Fruit fly (Drosophila melanogaster) whole organism, embryonic: ENCODE results near the gene CG34288.
A peak's percentile ranks its signal among the peaks of the same experiment; 100 is the strongest.

Experiments
- Asciz ChIP-seq: fragments of 200-800 bp; sonication (Bioruptor generic); optimal IDR thresholded peaks from 2 replicates; lab custom pipeline; 2017; ENCODE audit warnings: missing biosample characterization, mild to moderate bottlenecking, missing genetic modification characterization, missing genetic modification reagents
- CG10565 ChIP-seq: fragments of 200-800 bp; sonication (Bioruptor generic); optimal IDR thresholded peaks from 3 replicates; lab custom pipeline; 2016; ENCODE audit warnings: missing biosample characterization, mild to moderate bottlenecking, missing genetic modification characterization
- CG12236 ChIP-seq: fragments of 200-800 bp; sonication (Bioruptor generic); optimal IDR thresholded peaks from 2 replicates; lab custom pipeline; 2016; ENCODE audit warnings: missing biosample characterization, missing genetic modification characterization
- CG17385 ChIP-seq: fragments of 200-800 bp; sonication (Bioruptor generic); optimal IDR thresholded peaks from 3 replicates; lab custom pipeline; 2018; ENCODE audit warnings: missing biosample characterization, mild to moderate bottlenecking, missing genetic modification characterization
- CG17568 ChIP-seq: fragments of 200-800 bp; sonication (Bioruptor generic); optimal IDR thresholded peaks from 2 replicates; lab custom pipeline; 2018; ENCODE audit warnings: missing biosample characterization, mild to moderate bottlenecking, missing genetic modification characterization, moderate library complexity
- CG18011 ChIP-seq: fragments of 200-800 bp; sonication (Bioruptor generic); optimal IDR thresholded peaks from 2 replicates; lab custom pipeline; 2017; ENCODE audit warnings: missing biosample characterization, missing genetic modification characterization, mild to moderate bottlenecking, moderate library complexity, missing genotype
- CG2678 ChIP-seq: fragments of 200-800 bp; sonication (Bioruptor generic); optimal IDR thresholded peaks from 3 replicates; lab custom pipeline; 2019; ENCODE audit warnings: missing biosample characterization, mild to moderate bottlenecking, missing genetic modification characterization, moderate library complexity
- CG2875 ChIP-seq: fragments of 200-800 bp; sonication (Bioruptor generic); optimal IDR thresholded peaks from 2 replicates; lab custom pipeline; 2017; ENCODE audit warnings: missing biosample characterization, mild to moderate bottlenecking, missing genetic modification characterization, missing genetic modification reagents
- CG30403 ChIP-seq: fragments of 200-800 bp; sonication (Bioruptor generic); optimal IDR thresholded peaks from 3 replicates; lab custom pipeline; 2016; ENCODE audit warnings: missing biosample characterization, missing genetic modification characterization
- CG30431 ChIP-seq: fragments of 200-800 bp; sonication (Bioruptor generic); optimal IDR thresholded peaks from 2 replicates; lab custom pipeline; 2017; ENCODE audit warnings: missing biosample characterization, missing genetic modification characterization
- CG42726 ChIP-seq: fragments of 200-800 bp; sonication (Bioruptor generic); IDR thresholded peaks from 2 replicates; pipeline ENCODE4 v1.3.6; 2022; ENCODE audit warnings: missing biosample characterization, missing genetic modification characterization; ENCODE audit not compliant: partially characterized antibody
- CG4360 ChIP-seq: fragments of 200-800 bp; sonication (Bioruptor generic); IDR thresholded peaks from 2 replicates; pipeline ENCODE4 v1.3.6; 2022; ENCODE audit warnings: missing biosample characterization, missing genetic modification characterization
- CG7271 ChIP-seq: fragments of 200-800 bp; sonication (Bioruptor generic); optimal IDR thresholded peaks from 2 replicates; lab custom pipeline; 2018; ENCODE audit warnings: missing biosample characterization, mild to moderate bottlenecking, missing genetic modification characterization, moderate library complexity
- Dref ChIP-seq: fragments of 200-800 bp; sonication (Bioruptor generic); IDR thresholded peaks from 2 replicates; pipeline ENCODE4 v1.3.6; 2022; ENCODE audit warnings: missing biosample characterization, missing genetic modification characterization
- ERR ChIP-seq: fragments of 200-800 bp; sonication (Bioruptor generic); optimal IDR thresholded peaks from 2 replicates; lab custom pipeline; 2016; ENCODE audit warnings: missing biosample characterization, missing genetic modification characterization
- HLH4C ChIP-seq: fragments of 200-800 bp; sonication (Bioruptor generic); IDR thresholded peaks from 3 replicates; pipeline ENCODE4 v1.3.6; 2022; ENCODE audit warnings: missing biosample characterization, missing genetic modification characterization; ENCODE audit not compliant: partially characterized antibody
- HLH54F ChIP-seq: fragments of 200-800 bp; sonication (Bioruptor generic); optimal IDR thresholded peaks from 3 replicates; lab custom pipeline; 2016; ENCODE audit warnings: missing biosample characterization, missing genetic modification characterization
- MTF-1 ChIP-seq: fragments of 200-800 bp; sonication (Bioruptor generic); optimal IDR thresholded peaks from 2 replicates; lab custom pipeline; 2018; ENCODE audit warnings: missing biosample characterization, mild to moderate bottlenecking, missing genetic modification characterization, borderline replicate concordance
- Neu2 ChIP-seq: fragments of 200-800 bp; sonication (Bioruptor generic); optimal IDR thresholded peaks from 3 replicates; lab custom pipeline; 2016; ENCODE audit warnings: missing biosample characterization, missing genetic modification characterization, borderline replicate concordance
- PHDP ChIP-seq: fragments of 200-800 bp; sonication (Bioruptor generic); optimal IDR thresholded peaks from 3 replicates; lab custom pipeline; 2018; ENCODE audit warnings: missing biosample characterization, mild to moderate bottlenecking, missing genetic modification characterization, moderate library complexity
- Side ChIP-seq: fragments of 200-800 bp; sonication (Bioruptor generic); optimal IDR thresholded peaks from 2 replicates; lab custom pipeline; 2016; ENCODE audit warnings: missing biosample characterization, missing genetic modification characterization
- Six4 ChIP-seq: fragments of 200-800 bp; sonication (Bioruptor generic); optimal IDR thresholded peaks from 2 replicates; lab custom pipeline; 2016; ENCODE audit warnings: missing biosample characterization, missing genetic modification characterization
- Stat92E ChIP-seq, 3 experiments: fragments of >200 bp in 2 of 3; fragments of 200-800 bp in 1 of 3; sonication (Bioruptor generic) in 1 of 3; optimal IDR thresholded peaks; 2 replicates each; lab custom pipeline; 2017 to 2019; ENCODE audit warnings: missing biosample characterization in 3 of 3, missing genetic modification characterization in 3 of 3, mild to moderate bottlenecking in 1 of 3, moderate library complexity in 1 of 3
- Usf ChIP-seq: fragments of 200-800 bp; sonication (Bioruptor generic); optimal IDR thresholded peaks from 2 replicates; lab custom pipeline; 2017; ENCODE audit warnings: missing genotype, missing biosample characterization, missing genetic modification characterization
- Xrp1 ChIP-seq: fragments of 200-800 bp; sonication (Bioruptor generic); IDR thresholded peaks from 2 replicates; pipeline ENCODE4 v1.3.6; 2022; ENCODE audit warnings: missing biosample characterization, missing genetic modification characterization
- ab ChIP-seq: fragments of 200-800 bp; sonication (Bioruptor generic); optimal IDR thresholded peaks from 2 replicates; lab custom pipeline; 2016; ENCODE audit warnings: missing biosample characterization, missing genetic modification characterization
- abd-A ChIP-seq: fragments of 200-800 bp; sonication (Bioruptor generic); optimal IDR thresholded peaks from 3 replicates; lab custom pipeline; 2019; ENCODE audit warnings: missing biosample characterization, mild to moderate bottlenecking, missing genetic modification characterization, moderate library complexity
- bab2 ChIP-seq: fragments of 200-800 bp; sonication (Bioruptor generic); optimal IDR thresholded peaks from 2 replicates; lab custom pipeline; 2016; ENCODE audit warnings: missing biosample characterization, missing genetic modification characterization
- cas ChIP-seq: fragments of 200-800 bp; sonication (Bioruptor generic); IDR thresholded peaks from 2 replicates; pipeline ENCODE4 v1.3.6; 2022; ENCODE audit warnings: missing biosample characterization, missing genetic modification characterization
- caup ChIP-seq: fragments of 200-800 bp; sonication (Bioruptor generic); optimal IDR thresholded peaks from 3 replicates; lab custom pipeline; 2017; ENCODE audit warnings: missing biosample characterization, mild to moderate bottlenecking, missing genetic modification characterization, moderate library complexity; ENCODE audit not compliant: severe bottlenecking
- ci ChIP-seq: fragments of 200-800 bp; sonication (Bioruptor generic); IDR thresholded peaks from 3 replicates; pipeline ENCODE4 v1.3.6; 2022; ENCODE audit warnings: missing biosample characterization, missing genetic modification characterization
- dan ChIP-seq: fragments of 200-800 bp; sonication (Bioruptor generic); IDR thresholded peaks from 2 replicates; pipeline ENCODE4 v1.3.6; 2022; ENCODE audit warnings: missing biosample characterization, missing genetic modification characterization
- danr ChIP-seq: fragments of 200-800 bp; sonication (Bioruptor generic); IDR thresholded peaks from 2 replicates; pipeline ENCODE4 v1.3.6; 2022; ENCODE audit warnings: missing biosample characterization, missing genetic modification characterization
- ftz-f1 ChIP-seq: fragments of 200-800 bp; sonication (Bioruptor generic); optimal IDR thresholded peaks from 2 replicates; lab custom pipeline; 2016; ENCODE audit warnings: missing biosample characterization, missing genetic modification characterization
- gcm2 ChIP-seq: fragments of 200-800 bp; sonication (Bioruptor generic); optimal IDR thresholded peaks from 2 replicates; lab custom pipeline; 2016; ENCODE audit warnings: missing biosample characterization, missing genetic modification characterization
- gro ChIP-seq: fragments of 200-800 bp; sonication (Bioruptor generic); optimal IDR thresholded peaks from 2 replicates; lab custom pipeline; 2016; ENCODE audit warnings: missing biosample characterization, missing genetic modification characterization
- gt ChIP-seq: fragments of 200-800 bp; sonication (Bioruptor generic); IDR thresholded peaks from 2 replicates; pipeline ENCODE4 v1.3.6; 2022; ENCODE audit warnings: missing biosample characterization, missing genetic modification characterization
- lov ChIP-seq, 2 experiments: fragments of 200-800 bp in 1 of 2; fragments of >200 bp in 1 of 2; sonication (Bioruptor generic) in 1 of 2; IDR thresholded peaks in 1 of 2; optimal IDR thresholded peaks in 1 of 2; 2 replicates in 1 of 2; 3 replicates in 1 of 2; pipeline versions ENCODE4 v1.3.6 to Lab custom; 2017 to 2022; ENCODE audit warnings: missing biosample characterization in 1 of 2, missing genetic modification characterization in 1 of 2
- prd ChIP-seq, 3 experiments: fragments of >200 bp in 2 of 3; fragments of 200-800 bp in 1 of 3; sonication (Bioruptor generic) in 1 of 3; optimal IDR thresholded peaks in 2 of 3; IDR thresholded peaks in 1 of 3; 2 replicates in 2 of 3; 3 replicates in 1 of 3; pipeline versions ENCODE4 v1.3.6 to Lab custom; 2017 to 2022; ENCODE audit warnings: missing biosample characterization in 1 of 3, missing genetic modification characterization in 1 of 3
- rib ChIP-seq: fragments of 200-800 bp; sonication (Bioruptor generic); IDR thresholded peaks from 2 replicates; pipeline ENCODE4 v1.3.6; 2022; ENCODE audit warnings: missing biosample characterization, missing genetic modification characterization
- run ChIP-seq: fragments of 200-800 bp; sonication (Bioruptor generic); optimal IDR thresholded peaks from 3 replicates; lab custom pipeline; 2018; ENCODE audit warnings: missing biosample characterization, mild to moderate bottlenecking, missing genetic modification characterization
- slou ChIP-seq: fragments of 200-800 bp; sonication (Bioruptor generic); optimal IDR thresholded peaks from 3 replicates; lab custom pipeline; 2016; ENCODE audit warnings: missing biosample characterization, missing genetic modification characterization
- sob ChIP-seq: fragments of 200-800 bp; sonication (Bioruptor generic); IDR thresholded peaks from 2 replicates; pipeline ENCODE4 v1.3.6; 2022; ENCODE audit warnings: missing biosample characterization, missing genetic modification characterization
- tgo ChIP-seq: fragments of 200-800 bp; sonication (Bioruptor generic); IDR thresholded peaks from 3 replicates; pipeline ENCODE4 v1.3.6; 2022; ENCODE audit warnings: missing biosample characterization, missing genetic modification characterization
- tin ChIP-seq: fragments of 200-800 bp; sonication (Bioruptor generic); optimal IDR thresholded peaks from 3 replicates; lab custom pipeline; 2016; ENCODE audit warnings: missing biosample characterization, missing genetic modification characterization
- toy ChIP-seq: fragments of 200-800 bp; sonication (Bioruptor generic); IDR thresholded peaks from 2 replicates; pipeline ENCODE4 v1.3.6; 2022; ENCODE audit warnings: missing biosample characterization, missing genetic modification characterization
- wek ChIP-seq: fragments of 200-800 bp; sonication (Bioruptor generic); optimal IDR thresholded peaks from 3 replicates; lab custom pipeline; 2018; ENCODE audit warnings: missing biosample characterization, mild to moderate bottlenecking, missing genetic modification characterization, moderate library complexity
- yki ChIP-seq: fragments of >200 bp; optimal IDR thresholded peaks from 3 replicates; lab custom pipeline; 2018
- zf30C ChIP-seq: fragments of 200-800 bp; sonication (Bioruptor generic); optimal IDR thresholded peaks from 3 replicates; lab custom pipeline; 2018; ENCODE audit warnings: missing biosample characterization, mild to moderate bottlenecking, missing genetic modification characterization
- zfh2 ChIP-seq: fragments of 200-800 bp; sonication (Bioruptor generic); optimal IDR thresholded peaks from 2 replicates; lab custom pipeline; 2016; ENCODE audit warnings: missing biosample characterization, missing genetic modification characterization

CG34288 gene

dm6 chr3R:22447874-22448254 lies 801 bp upstream of the CG34288 start, which contains the start of gene CG34376 (continued):
- peak; percentile 6 for TF ChIP-seq CG2875 (GFP tag; lab: Kevin White, UChicago)
- no peak for TF ChIP-seq danr (GFP tag; lab: Robert Waterston, UW)
- no peak for TF ChIP-seq Side (GFP tag; lab: Kevin White, UChicago)
- TF ChIP-seq wek, result no peak
- TF ChIP-seq CG42726 (GFP tag; lab: Robert Waterston, UW), result 0 out of 2 replicates have a peak, but pooled peaks have one; percentile 35
- no peak for TF ChIP-seq CG17568 (GFP tag; lab: Kevin White, UChicago)
- no peak for TF ChIP-seq prd (optimal IDR thresholded peaks at IDR 0.05; lab: Kevin White, UChicago)
- TF ChIP-seq prd (GFP tag; IDR thresholded peaks at IDR 0.05; lab: Robert Waterston, UW), result 0 out of 3 replicates have a peak, but pooled peaks have one; percentile 4
- no peak for TF ChIP-seq CG12236 (GFP tag; lab: Kevin White, UChicago)
- peak; percentile 52 for TF ChIP-seq Dref (GFP tag; lab: Robert Waterston, UW)
- TF ChIP-seq zf30C (GFP tag; lab: Kevin White, UChicago), result no peak
- no peak for TF ChIP-seq yki (lab: Kevin White, UChicago)
- TF ChIP-seq run, result no peak
- TF ChIP-seq HLH4C (GFP tag; lab: Robert Waterston, UW), result peak; percentile 39; the same call in 2 of the 3 replicates
- no peak for TF ChIP-seq CG4360 (GFP tag; lab: Robert Waterston, UW)
- TF ChIP-seq CG10565 (GFP tag; lab: Kevin White, UChicago), result no peak
- peak; percentile 32 for TF ChIP-seq MTF-1 (GFP tag; lab: Kevin White, UChicago)
- peak; percentile 49 for TF ChIP-seq PHDP (tag; lab: Kevin White, UChicago)
- TF ChIP-seq gro (GFP tag; lab: Kevin White, UChicago), result peak; percentile 55
- TF ChIP-seq CG7271 (tag; lab: Kevin White, UChicago), result no peak
- peak; percentile 27 for TF ChIP-seq Xrp1 (GFP tag; lab: Robert Waterston, UW)
- peak; percentile 13 for TF ChIP-seq CG17385 (GFP tag; lab: Kevin White, UChicago)
- TF ChIP-seq tin, result no peak
- TF ChIP-seq rib (GFP tag; lab: Robert Waterston, UW), result no peak
- no peak for TF ChIP-seq cas
- TF ChIP-seq Usf (GFP tag; lab: Kevin White, UChicago), result no peak
- peak; percentile 17; the same call in 2 of the 3 replicates for TF ChIP-seq tgo
- TF ChIP-seq lov (optimal IDR thresholded peaks at IDR 0.05; lab: Kevin White, UChicago), result no peak
- 0 out of 3 replicates have a peak, but pooled peaks have one; percentile 45 for TF ChIP-seq lov (GFP tag; IDR thresholded peaks at IDR 0.05; lab: Robert Waterston, UW)
- peak; percentile 8 for TF ChIP-seq CG30431 (GFP tag; lab: Kevin White, UChicago)
- no peak for TF ChIP-seq gcm2
- no peak for TF ChIP-seq Neu2 (GFP tag; lab: Kevin White, UChicago)
- peak; percentile 41 for TF ChIP-seq caup (GFP tag; lab: Kevin White, UChicago)
- peak; percentile 77; the same call in 1 of the 3 replicates for TF ChIP-seq ci (GFP tag; lab: Robert Waterston, UW)
- TF ChIP-seq Stat92E (GFP tag; optimal IDR thresholded peaks at IDR 0.05; lab: Kevin White, UChicago), result no peak
- no peak for TF ChIP-seq Six4
- no peak for TF ChIP-seq ftz-f1 (GFP tag; lab: Kevin White, UChicago)
- no peak for TF ChIP-seq slou (GFP tag; lab: Kevin White, UChicago)
- TF ChIP-seq bab2 (GFP tag; lab: Kevin White, UChicago), result no peak
- TF ChIP-seq ERR (GFP tag; lab: Kevin White, UChicago), result peak; percentile 31
- TF ChIP-seq dan (GFP tag; lab: Robert Waterston, UW), result no peak
- TF ChIP-seq Asciz (GFP tag; lab: Kevin White, UChicago), result peak; percentile 35
- TF ChIP-seq abd-A (tag; lab: Kevin White, UChicago), result peak; percentile 88
- peak; percentile 31 for TF ChIP-seq sob
- peak; percentile 38 for TF ChIP-seq CG2678 (tag; lab: Kevin White, UChicago)
- TF ChIP-seq zfh2, result peak; percentile 28
- no peak for TF ChIP-seq CG18011 (GFP tag; lab: Kevin White, UChicago)
- TF ChIP-seq toy (GFP tag; lab: Robert Waterston, UW), result no peak
- no peak for TF ChIP-seq gt (GFP tag; lab: Robert Waterston, UW)
- TF ChIP-seq CG30403 (GFP tag; lab: Kevin White, UChicago), result peak; percentile 34
- no peak for TF ChIP-seq HLH54F (GFP tag; lab: Kevin White, UChicago)
- no peak for TF ChIP-seq ab (GFP tag; lab: Kevin White, UChicago)
